Worm (Caenorhabditis elegans) whole organism, L4/young adult: ENCODE data around the gene F10E9.11.

Source experiments
- W03F9.2 ChIP-seq: fragments of 150-350 bp; optimal IDR thresholded peaks from 2 replicates; lab custom pipeline; 2014; ENCODE audit warnings: missing biosample characterization, missing genetic modification characterization
- dao-5 ChIP-seq: sonication (generic microtip); optimal IDR thresholded peaks from 2 replicates; lab custom pipeline; 2016; ENCODE audit warnings: missing genotype, missing genetic modification characterization, moderate library complexity, missing compliant biosample characterization
- him-1 ChIP-seq: sonication (generic microtip); optimal IDR thresholded peaks from 2 replicates; lab custom pipeline; 2016; ENCODE audit warnings: missing genotype, missing genetic modification reagents, missing genetic modification characterization, missing compliant biosample characterization

DNA sequence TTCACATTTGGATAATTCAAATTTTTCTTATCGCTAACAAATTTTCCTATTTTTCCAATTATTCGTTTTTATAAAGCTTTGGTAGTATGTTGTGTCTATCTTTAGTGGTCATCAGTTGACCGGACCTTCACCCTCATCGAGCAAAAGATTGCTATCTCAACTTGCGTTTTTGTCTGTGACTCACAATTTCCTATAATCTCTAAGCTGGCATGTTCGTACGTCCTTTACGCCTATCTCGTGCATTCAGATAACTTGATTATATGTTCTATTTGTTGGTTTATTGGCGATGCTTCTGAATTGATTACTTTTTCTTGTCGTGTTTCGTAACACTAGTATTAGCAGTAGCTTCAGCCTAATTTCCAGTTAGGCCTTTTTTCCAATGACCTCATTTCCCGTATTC is 39.5 kb downstream of the F10E9.11 start:
- TF ChIP-seq dao-5 (tag; lab: Kevin White, UChicago): no peak
- no peak for TF ChIP-seq W03F9.2 (tag; lab: Kevin White, UChicago)
- no peak for TF ChIP-seq him-1
